Worm (Caenorhabditis elegans): ENCODE data around the gene snf-3.

DNA sequence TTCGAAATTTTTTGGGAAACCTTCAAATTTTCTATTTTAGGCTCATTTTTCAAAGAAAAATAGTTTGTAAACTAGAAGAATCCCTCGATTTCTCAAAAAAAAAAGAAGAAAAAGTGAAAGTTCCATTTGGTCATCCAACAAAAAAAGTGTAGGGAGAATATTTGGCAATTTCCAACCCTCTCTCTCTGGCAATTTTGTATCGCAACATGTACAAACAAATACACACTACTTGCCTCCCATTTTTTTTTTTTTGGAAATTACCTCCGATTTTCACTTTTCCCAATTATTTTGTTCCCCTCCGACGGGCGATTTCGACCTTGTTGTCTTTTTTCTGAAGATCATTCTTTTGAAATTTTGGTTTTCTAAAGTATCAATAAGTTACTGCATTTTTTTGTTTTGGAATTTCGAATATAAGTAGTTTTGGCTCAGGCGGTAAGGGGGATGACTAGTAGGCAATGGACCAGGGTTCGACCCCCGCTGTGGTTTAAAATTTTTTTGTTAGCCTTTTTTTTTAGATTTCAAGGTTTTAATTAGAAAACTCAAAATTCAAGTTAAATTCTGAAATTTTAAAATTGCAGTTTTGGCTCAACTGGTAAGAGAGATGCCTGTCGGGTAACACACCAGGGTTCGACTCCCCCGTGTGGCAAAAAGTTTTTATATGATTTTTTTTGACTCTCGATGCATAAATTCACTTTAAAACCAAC lies 3.1 kb upstream of the snf-3 start:
- TF ChIP-seq nhr-11 (tag; optimal IDR thresholded peaks at IDR 0.05) (no peak), ceh-48 (tag; optimal IDR thresholded peaks at IDR 0.05) (no peak)
